Worm (Caenorhabditis elegans) whole organism, young adult: Measurements from ENCODE around the gene hcp-2.

Experiments used
- B0019.2 ChIP-seq: fragments of 200-800 bp; sonication (Bioruptor generic); conservative IDR thresholded peaks from 2 replicates; pipeline ENCODE4 v1.3.6; 2022; ENCODE audit warnings: missing genetic modification reagents, missing genetic modification characterization, missing compliant biosample characterization
- B0035.1 ChIP-seq: sonication (generic microtip); optimal IDR thresholded peaks from 2 replicates; lab custom pipeline; 2016; ENCODE audit warnings: missing genetic modification characterization, mild to moderate bottlenecking, missing compliant biosample characterization, missing genotype, missing genetic modification reagents
- F10E7.11 ChIP-seq: sonication (generic microtip); optimal IDR thresholded peaks from 2 replicates; lab custom pipeline; 2017; ENCODE audit warnings: mild to moderate bottlenecking, missing genetic modification characterization, moderate library complexity, missing compliant biosample characterization
- F22D6.2 ChIP-seq: sonication (generic microtip); optimal IDR thresholded peaks from 2 replicates; lab custom pipeline; 2016; ENCODE audit warnings: mild to moderate bottlenecking, missing genetic modification characterization, missing compliant biosample characterization
- F23B12.7 ChIP-seq: sonication (generic microtip); optimal IDR thresholded peaks from 2 replicates; lab custom pipeline; 2017; ENCODE audit warnings: missing genetic modification characterization, mild to moderate bottlenecking, missing compliant biosample characterization, antibody characterized with exemption, moderate library complexity; ENCODE audit not compliant: insufficient read depth
- F55B11.4 ChIP-seq: sonication (generic microtip); optimal IDR thresholded peaks from 2 replicates; lab custom pipeline; 2016; ENCODE audit warnings: missing compliant biosample characterization, missing genetic modification characterization, borderline replicate concordance; ENCODE audit not compliant: insufficient read depth
- T07F8.4 ChIP-seq: sonication (generic microtip); optimal IDR thresholded peaks from 2 replicates; lab custom pipeline; 2016; ENCODE audit warnings: mild to moderate bottlenecking, missing genetic modification characterization, moderate library complexity, missing compliant biosample characterization
- Y53G8AR.9 ChIP-seq: fragments of 200-800 bp; sonication (Bioruptor generic); conservative IDR thresholded peaks from 2 replicates; pipeline ENCODE4 v1.3.6; 2022; ENCODE audit warnings: missing genetic modification reagents, missing genetic modification characterization, missing compliant biosample characterization
- Y56A3A.18 ChIP-seq: fragments of 200-800 bp; sonication (Bioruptor generic); IDR thresholded peaks from 2 replicates; pipeline ENCODE4 v1.3.6; 2022; ENCODE audit warnings: missing genetic modification reagents, missing genetic modification characterization, missing compliant biosample characterization
- Y67H2A.10 ChIP-seq: fragments of 200-800 bp; sonication (Bioruptor generic); conservative IDR thresholded peaks from 2 replicates; pipeline ENCODE4 v1.3.6; 2022; ENCODE audit warnings: missing genetic modification reagents, missing genetic modification characterization, missing compliant biosample characterization
- Y79H2A.3 ChIP-seq: fragments of 200-800 bp; sonication (Bioruptor generic); conservative IDR thresholded peaks from 2 replicates; pipeline ENCODE4 v1.3.6; 2022; ENCODE audit warnings: missing genetic modification reagents, missing genetic modification characterization, missing compliant biosample characterization
- ZK185.1 ChIP-seq: sonication (generic microtip); optimal IDR thresholded peaks from 2 replicates; lab custom pipeline; 2016; ENCODE audit warnings: mild to moderate bottlenecking, missing genetic modification characterization, missing compliant biosample characterization; ENCODE audit not compliant: poor library complexity, severe bottlenecking
- aptf-2 ChIP-seq: fragments of 200-800 bp; sonication (Bioruptor generic); conservative IDR thresholded peaks from 2 replicates; pipeline ENCODE4 v1.3.6; 2022; ENCODE audit warnings: missing genetic modification reagents, missing genetic modification characterization, missing compliant biosample characterization
- atf-7 ChIP-seq: sonication (generic microtip); optimal IDR thresholded peaks from 2 replicates; lab custom pipeline; 2017; ENCODE audit warnings: mild to moderate bottlenecking, missing genetic modification characterization, missing compliant biosample characterization
- athp-1 ChIP-seq: sonication (generic microtip); optimal IDR thresholded peaks from 2 replicates; lab custom pipeline; 2017; ENCODE audit warnings: mild to moderate bottlenecking, missing genetic modification characterization, missing compliant biosample characterization
- bed-1 ChIP-seq: fragments of 200-800 bp; sonication (Bioruptor generic); IDR thresholded peaks from 2 replicates; pipeline ENCODE4 v1.3.6; 2022; ENCODE audit warnings: missing genetic modification reagents, missing genetic modification characterization, missing compliant biosample characterization
- cebp-2 ChIP-seq: fragments of 200-800 bp; sonication (Bioruptor generic); IDR thresholded peaks from 2 replicates; pipeline ENCODE4 v1.3.6; 2022; ENCODE audit warnings: missing genetic modification characterization, missing compliant biosample characterization
- ceh-79 ChIP-seq: sonication (generic microtip); optimal IDR thresholded peaks from 2 replicates; lab custom pipeline; 2017; ENCODE audit warnings: mild to moderate bottlenecking, missing genetic modification characterization, missing compliant biosample characterization
- ceh-91 ChIP-seq: fragments of 200-800 bp; sonication (Bioruptor generic); IDR thresholded peaks from 2 replicates; pipeline ENCODE4 v1.3.6; 2022; ENCODE audit warnings: missing genetic modification reagents, missing genetic modification characterization, missing compliant biosample characterization
- die-1 ChIP-seq: sonication (generic microtip); optimal IDR thresholded peaks from 2 replicates; lab custom pipeline; 2016; ENCODE audit warnings: missing genotype, mild to moderate bottlenecking, missing genetic modification characterization, missing compliant biosample characterization
- dox-1 ChIP-seq: fragments of 200-800 bp; sonication (Bioruptor generic); IDR thresholded peaks from 2 replicates; pipeline ENCODE4 v1.3.6; 2022; ENCODE audit warnings: missing genetic modification reagents, missing genetic modification characterization, missing compliant biosample characterization
- dpff-1 ChIP-seq: sonication (generic microtip); optimal IDR thresholded peaks from 2 replicates; lab custom pipeline; 2017; ENCODE audit warnings: mild to moderate bottlenecking, missing genetic modification characterization, missing compliant biosample characterization
- egl-18 ChIP-seq: fragments of 200-800 bp; sonication (Bioruptor generic); IDR thresholded peaks from 2 replicates; pipeline ENCODE4 v1.3.6; 2022; ENCODE audit warnings: missing genetic modification reagents, missing genetic modification characterization, missing compliant biosample characterization
- ets-4 ChIP-seq: fragments of 200-800 bp; sonication (Bioruptor generic); optimal IDR thresholded peaks from 2 replicates; lab custom pipeline; 2018; ENCODE audit warnings: mild to moderate bottlenecking, missing genetic modification characterization, missing compliant biosample characterization
- hlh-12 ChIP-seq: sonication (generic microtip); optimal IDR thresholded peaks from 2 replicates; lab custom pipeline; 2016; ENCODE audit warnings: missing genetic modification characterization, missing compliant biosample characterization
- hlh-26 ChIP-seq: fragments of 200-800 bp; sonication (Bioruptor generic); conservative IDR thresholded peaks from 2 replicates; pipeline ENCODE4 v1.3.6; 2022; ENCODE audit warnings: missing genetic modification reagents, missing genetic modification characterization, missing compliant biosample characterization
- hsf-1 ChIP-seq: fragments of 200-800 bp; sonication (Bioruptor generic); IDR thresholded peaks from 2 replicates; pipeline ENCODE4 v1.3.6; 2022; ENCODE audit warnings: missing genetic modification reagents, missing genetic modification characterization, missing compliant biosample characterization
- lag-1 ChIP-seq: fragments of 200-800 bp; sonication (Bioruptor generic); IDR thresholded peaks from 2 replicates; pipeline ENCODE4 v1.3.6; 2022; ENCODE audit warnings: missing genetic modification reagents, missing genetic modification characterization, missing compliant biosample characterization
- lin-26 ChIP-seq: fragments of 200-800 bp; sonication (Bioruptor generic); IDR thresholded peaks from 2 replicates; pipeline ENCODE4 v1.3.6; 2022; ENCODE audit warnings: missing genetic modification reagents, missing genetic modification characterization, missing compliant biosample characterization
- lin-54 ChIP-seq: fragments of 200-800 bp; sonication (Bioruptor generic); optimal IDR thresholded peaks from 2 replicates; lab custom pipeline; 2018; ENCODE audit warnings: mild to moderate bottlenecking, missing genetic modification characterization, missing compliant biosample characterization
- lsl-1 ChIP-seq: fragments of 200-800 bp; sonication (Bioruptor generic); optimal IDR thresholded peaks from 2 replicates; lab custom pipeline; 2018; ENCODE audit warnings: mild to moderate bottlenecking, missing genetic modification characterization, moderate library complexity, missing compliant biosample characterization
- lsy-27 ChIP-seq: sonication (generic microtip); optimal IDR thresholded peaks from 2 replicates; lab custom pipeline; 2017; ENCODE audit warnings: missing genetic modification characterization, mild to moderate bottlenecking, missing compliant biosample characterization, antibody characterized with exemption, missing genotype, borderline replicate concordance; ENCODE audit not compliant: insufficient read depth
- madf-10 ChIP-seq: sonication (generic microtip); optimal IDR thresholded peaks from 2 replicates; lab custom pipeline; 2016; ENCODE audit warnings: mild to moderate bottlenecking, missing genetic modification characterization, missing compliant biosample characterization
- madf-3 ChIP-seq: fragments of 200-800 bp; sonication (Bioruptor generic); IDR thresholded peaks from 2 replicates; pipeline ENCODE4 v1.3.6; 2022; ENCODE audit warnings: missing genetic modification reagents, missing genetic modification characterization, missing compliant biosample characterization
- madf-6 ChIP-seq: fragments of 200-800 bp; sonication (Bioruptor generic); IDR thresholded peaks from 2 replicates; pipeline ENCODE4 v1.3.6; 2022; ENCODE audit warnings: missing genetic modification reagents, missing genetic modification characterization, missing compliant biosample characterization
- mel-28 ChIP-seq: sonication (generic microtip); optimal IDR thresholded peaks from 2 replicates; lab custom pipeline; 2016; ENCODE audit warnings: borderline replicate concordance, mild to moderate bottlenecking, missing genetic modification characterization, missing compliant biosample characterization
- mes-4 ChIP-seq: sonication (generic microtip); optimal IDR thresholded peaks from 2 replicates; lab custom pipeline; 2016; ENCODE audit warnings: missing genotype, missing genetic modification characterization, missing compliant biosample characterization
- nfyb-1 ChIP-seq: fragments of 200-800 bp; sonication (Bioruptor generic); IDR thresholded peaks from 2 replicates; pipeline ENCODE4 v1.3.6; 2022; ENCODE audit warnings: missing genetic modification reagents, missing genetic modification characterization, missing compliant biosample characterization
- nhr-27 ChIP-seq: fragments of 200-800 bp; sonication (Bioruptor generic); optimal IDR thresholded peaks from 2 replicates; lab custom pipeline; 2018; ENCODE audit warnings: mild to moderate bottlenecking, missing genetic modification characterization, moderate library complexity, missing compliant biosample characterization
- pbrm-1 ChIP-seq: fragments of 200-800 bp; sonication (Bioruptor generic); IDR thresholded peaks from 2 replicates; pipeline ENCODE4 v1.3.6; 2022; ENCODE audit warnings: missing genetic modification reagents, missing genetic modification characterization, missing compliant biosample characterization
- rcor-1 ChIP-seq: fragments of 200-800 bp; sonication (Bioruptor generic); IDR thresholded peaks from 2 replicates; pipeline ENCODE4 v1.3.6; 2022; ENCODE audit warnings: missing genetic modification reagents, missing genetic modification characterization, missing compliant biosample characterization
- snpc-1.1 ChIP-seq: sonication (generic microtip); optimal IDR thresholded peaks from 2 replicates; lab custom pipeline; 2017; ENCODE audit warnings: missing genetic modification characterization, mild to moderate bottlenecking, missing compliant biosample characterization, antibody characterized with exemption, moderate library complexity, missing genotype, missing genetic modification reagents; ENCODE audit not compliant: insufficient read depth
- snpc-1.3 ChIP-seq: sonication (generic microtip); optimal IDR thresholded peaks from 2 replicates; lab custom pipeline; 2017; ENCODE audit warnings: missing genetic modification characterization, mild to moderate bottlenecking, missing compliant biosample characterization, antibody characterized with exemption, moderate library complexity, missing genotype, missing genetic modification reagents; ENCODE audit not compliant: insufficient read depth
- snpc-3.4 ChIP-seq: sonication (generic microtip); optimal IDR thresholded peaks from 2 replicates; lab custom pipeline; 2017; ENCODE audit warnings: missing genetic modification characterization, mild to moderate bottlenecking, missing compliant biosample characterization, antibody characterized with exemption, moderate library complexity, missing genotype, missing genetic modification reagents
- somi-1 ChIP-seq: fragments of 200-800 bp; sonication (Bioruptor generic); optimal IDR thresholded peaks from 2 replicates; lab custom pipeline; 2018; ENCODE audit warnings: mild to moderate bottlenecking, missing genetic modification characterization, missing compliant biosample characterization
- unc-62 ChIP-seq: fragments of 150-350 bp; optimal IDR thresholded peaks from 2 replicates; lab custom pipeline; 2014; ENCODE audit warnings: missing biosample characterization, missing genetic modification reagents, missing genetic modification characterization
- ztf-18 ChIP-seq: sonication (generic microtip); optimal IDR thresholded peaks from 2 replicates; lab custom pipeline; 2016; ENCODE audit warnings: missing genotype, mild to moderate bottlenecking, missing genetic modification characterization, missing compliant biosample characterization
- ztf-3 ChIP-seq: fragments of 200-800 bp; sonication (Bioruptor generic); optimal IDR thresholded peaks from 2 replicates; lab custom pipeline; 2018; ENCODE audit warnings: mild to moderate bottlenecking, missing genetic modification characterization, missing compliant biosample characterization

The hcp-2 gene

ce11 chrV:9692109-9692581, 46.5 kb downstream of the hcp-2 start, which contains the start of gene ztf-9 (continued):
- TF ChIP-seq lsl-1 (no peak), lin-54 (GFP tag; lab: Kevin White, UChicago) (peak; percentile 23), Y67H2A.10 (GFP tag; lab: Robert Waterston, UW) (no peak), somi-1 (GFP tag; lab: Kevin White, UChicago) (peak; percentile 34), lsy-27 (tag; lab: Kevin White, UChicago) (no peak), atf-7 (tag; lab: Kevin White, UChicago) (no peak), madf-3 (GFP tag; lab: Robert Waterston, UW) (no peak), egl-18 (GFP tag; lab: Robert Waterston, UW) (no peak), ceh-79 (no peak), unc-62 (GFP tag; lab: Kevin White, UChicago) (no peak), ets-4 (GFP tag; lab: Kevin White, UChicago) (no peak), pbrm-1 (GFP tag; lab: Robert Waterston, UW) (no peak), B0035.1 (tag; lab: Kevin White, UChicago) (no peak), snpc-1.3 (tag; lab: Kevin White, UChicago) (no peak), Y53G8AR.9 (GFP tag; lab: Robert Waterston, UW) (no peak), F55B11.4 (tag; lab: Kevin White, UChicago) (no peak), nfyb-1 (no peak), hsf-1 (no peak), Y79H2A.3 (GFP tag; lab: Robert Waterston, UW) (no peak), athp-1 (tag; lab: Kevin White, UChicago) (no peak), snpc-1.1 (tag; lab: Kevin White, UChicago) (no peak), madf-10 (tag; lab: Kevin White, UChicago) (peak; percentile 11), mel-28 (tag; lab: Kevin White, UChicago) (no peak), ztf-3 (GFP tag; lab: Kevin White, UChicago) (no peak), F23B12.7 (tag; lab: Kevin White, UChicago) (peak; percentile 17), madf-6 (GFP tag; lab: Robert Waterston, UW) (no peak), bed-1 (GFP tag; lab: Robert Waterston, UW) (no peak), ceh-91 (no peak), dpff-1 (tag; lab: Kevin White, UChicago) (no peak), ztf-18 (tag; lab: Kevin White, UChicago) (no peak), aptf-2 (no peak), T07F8.4 (tag; lab: Kevin White, UChicago) (no peak), rcor-1 (no peak), hlh-12 (tag; lab: Kevin White, UChicago) (no peak), snpc-3.4 (tag; lab: Kevin White, UChicago) (no peak), F10E7.11 (tag; lab: Kevin White, UChicago) (no peak), lin-26 (GFP tag; lab: Robert Waterston, UW) (no peak), Y56A3A.18 (no peak), ZK185.1 (tag; lab: Kevin White, UChicago) (no peak), nhr-27 (tag; lab: Kevin White, UChicago) (no peak), B0019.2 (GFP tag; lab: Robert Waterston, UW) (no peak), lag-1 (GFP tag; lab: Robert Waterston, UW) (no peak), mes-4 (tag; lab: Kevin White, UChicago) (no peak), dox-1 (GFP tag; lab: Robert Waterston, UW) (0 out of 2 replicates have a peak, but pooled peaks have one; percentile 69), die-1 (tag; lab: Kevin White, UChicago) (no peak), hlh-26 (GFP tag; lab: Robert Waterston, UW) (no peak), cebp-2 (GFP tag; lab: Robert Waterston, UW) (no peak), F22D6.2 (tag; lab: Kevin White, UChicago) (no peak)
